Fruit fly (Drosophila melanogaster): Measurements from ENCODE around the gene CG12535.

CG12535 gene

dm6 chrX:3403411-3403810 lies 45.3 kb downstream of the CG12535 start (continued):
- TF ChIP-seq CG1233 (GFP tag; optimal IDR thresholded peaks at IDR 0.05) (no peak), CG16813 (GFP tag; IDR thresholded peaks at IDR 0.05; ENCODE audit: partially characterized antibody) (peak; percentile 10; the same call in 1 of the 3 replicates), al (GFP tag; IDR thresholded peaks at IDR 0.05) (0 out of 2 replicates have a peak, but pooled peaks have one; percentile 14), CG17802 (tag; optimal IDR thresholded peaks at IDR 0.05) (no peak), chm (GFP tag; IDR thresholded peaks at IDR 0.05) (no peak)

- no peak for TF ChIP-seq Dip2 (GFP tag; IDR thresholded peaks at IDR 0.05)
- TF ChIP-seq CG17802 (tag; optimal IDR thresholded peaks at IDR 0.05) = no peak
- TF ChIP-seq CG1233 (GFP tag; optimal IDR thresholded peaks at IDR 0.05) = peak; percentile 31
- TF ChIP-seq pan (optimal IDR thresholded peaks at IDR 0.05) = no peak
- peak in 1 of 2 experiments; percentile 31 for TF ChIP-seq pan (GFP tag; optimal IDR thresholded peaks at IDR 0.05 in 1 of 2, IDR thresholded peaks at IDR 0.05 in 1 of 2)
- peak; percentile 34 for TF ChIP-seq HHEX (GFP tag; optimal IDR thresholded peaks at IDR 0.05)
- TF ChIP-seq CG11504 (tag; optimal IDR thresholded peaks at IDR 0.05) = peak; percentile 53
- TF ChIP-seq CG13123 (GFP tag; optimal IDR thresholded peaks at IDR 0.05) = no peak
- no peak for TF ChIP-seq CG18764 (GFP tag; optimal IDR thresholded peaks at IDR 0.05)
- peak; percentile 30 for TF ChIP-seq CG6765 (GFP tag; optimal IDR thresholded peaks at IDR 0.05)
- TF ChIP-seq gem (tag; optimal IDR thresholded peaks at IDR 0.05) = peak; percentile 43
- no peak for TF ChIP-seq ttk (GFP tag; IDR thresholded peaks at IDR 0.05)
- peak; percentile 35; the same call in 1 of the 2 replicates for TF ChIP-seq al (GFP tag; IDR thresholded peaks at IDR 0.05)
- no peak for TF ChIP-seq CG4820 (GFP tag; optimal IDR thresholded peaks at IDR 0.05)
- TF ChIP-seq Rx (GFP tag; IDR thresholded peaks at IDR 0.05) = no peak
- peak; percentile 36 for TF ChIP-seq zfh2 (GFP tag; optimal IDR thresholded peaks at IDR 0.05)
- TF ChIP-seq CG7556 (GFP tag; optimal IDR thresholded peaks at IDR 0.05) = peak; percentile 15
- TF ChIP-seq CG30403 (GFP tag; optimal IDR thresholded peaks at IDR 0.05) = peak; percentile 31
- no peak for TF ChIP-seq HmgZ (tag; optimal IDR thresholded peaks at IDR 0.05)
- no peak for TF ChIP-seq amos (GFP tag; IDR thresholded peaks at IDR 0.05; ENCODE audit: partially characterized antibody)
- TF ChIP-seq Hey (tag; optimal IDR thresholded peaks at IDR 0.05) = no peak
- TF ChIP-seq CG17359 (tag; optimal IDR thresholded peaks at IDR 0.05) = peak; percentile 7
- peak; percentile 45 for TF ChIP-seq CG3847 (GFP tag; IDR thresholded peaks at IDR 0.05)
- TF ChIP-seq NC2α (GFP tag; optimal IDR thresholded peaks at IDR 0.05) = no peak
- TF ChIP-seq CG7357 (GFP tag; IDR thresholded peaks at IDR 0.05) = 0 out of 3 replicates have a peak, but pooled peaks have one; percentile 26
- no peak for TF ChIP-seq Doc3 (GFP tag; IDR thresholded peaks at IDR 0.05; ENCODE audit: partially characterized antibody)
- TF ChIP-seq Ptx1 (GFP tag; IDR thresholded peaks at IDR 0.05) = peak; percentile 35; the same call in 1 of the 2 replicates
- peak; percentile 57 for TF ChIP-seq CG13296 (GFP tag; optimal IDR thresholded peaks at IDR 0.05)
- TF ChIP-seq CG17385 (GFP tag; optimal IDR thresholded peaks at IDR 0.05) = peak; percentile 18
- TF ChIP-seq sisA (GFP tag; IDR thresholded peaks at IDR 0.05) = no peak
- peak; percentile 9 for TF ChIP-seq fu2 (GFP tag; optimal IDR thresholded peaks at IDR 0.05)
- peak; percentile 28; the same call in 1 of the 2 replicates for TF ChIP-seq CG4404 (GFP tag; IDR thresholded peaks at IDR 0.05)
- TF ChIP-seq Deaf1 (tag; optimal IDR thresholded peaks at IDR 0.05) = no peak
- TF ChIP-seq cato (GFP tag; optimal IDR thresholded peaks at IDR 0.05; ENCODE audit: borderline replicate concordance) = no peak
- no peak for TF ChIP-seq vvl (GFP tag; IDR thresholded peaks at IDR 0.05)
- peak; percentile 40; the same call in 1 of the 2 replicates for TF ChIP-seq CG32532 (GFP tag; IDR thresholded peaks at IDR 0.05)
- no peak for TF ChIP-seq CG5953 (GFP tag; IDR thresholded peaks at IDR 0.05)
- TF ChIP-seq CG2678 (tag; optimal IDR thresholded peaks at IDR 0.05) = peak; percentile 77
- peak in 1 of 2 experiments; percentile 57 for TF ChIP-seq eve (GFP tag; optimal IDR thresholded peaks at IDR 0.05)
- no peak for TF ChIP-seq salm (tag; optimal IDR thresholded peaks at IDR 0.05)
- TF ChIP-seq CG4707 (GFP tag; optimal IDR thresholded peaks at IDR 0.05) = no peak
- TF ChIP-seq Hr3 (GFP tag; optimal IDR thresholded peaks at IDR 0.05) = no peak
- TF ChIP-seq Hsf (GFP tag; optimal IDR thresholded peaks at IDR 0.05) = peak; percentile 28
- TF ChIP-seq CG2120 (GFP tag; optimal IDR thresholded peaks at IDR 0.05) = peak; percentile 66
- TF ChIP-seq Rfx (GFP tag; IDR thresholded peaks at IDR 0.05) = peak; percentile 56
- no peak for TF ChIP-seq scrt (GFP tag; optimal IDR thresholded peaks at IDR 0.05)
- no peak for TF ChIP-seq so (GFP tag; IDR thresholded peaks at IDR 0.05)
Measured at dm6 chrX:3399286-3399685, 49.5 kb downstream of the CG12535 start.
